Fruit fly (Drosophila melanogaster) whole organism, pupa: ENCODE data around the gene CG15025.

ENCODE experiments used
- CG10348 ChIP-seq: fragments of 200-800 bp; sonication (Bioruptor generic); IDR thresholded peaks from 2 replicates; pipeline ENCODE4 v1.3.6; 2022; ENCODE audit warnings: missing biosample characterization, missing genetic modification characterization
- CG17806 ChIP-seq: fragments of 200-800 bp; sonication (Bioruptor generic); optimal IDR thresholded peaks from 2 replicates; lab custom pipeline; 2018; ENCODE audit warnings: missing biosample characterization, mild to moderate bottlenecking, missing genetic modification characterization, moderate library complexity
- CG9948 ChIP-seq: fragments of 200-800 bp; sonication (Bioruptor generic); optimal IDR thresholded peaks from 2 replicates; lab custom pipeline; 2018; ENCODE audit warnings: missing biosample characterization, mild to moderate bottlenecking, missing genetic modification characterization, moderate library complexity
- rn ChIP-seq: fragments of 200-800 bp; sonication (Bioruptor generic); IDR thresholded peaks from 2 replicates; pipeline ENCODE4 v1.3.6; 2022; ENCODE audit warnings: missing biosample characterization, missing genetic modification characterization

DNA sequence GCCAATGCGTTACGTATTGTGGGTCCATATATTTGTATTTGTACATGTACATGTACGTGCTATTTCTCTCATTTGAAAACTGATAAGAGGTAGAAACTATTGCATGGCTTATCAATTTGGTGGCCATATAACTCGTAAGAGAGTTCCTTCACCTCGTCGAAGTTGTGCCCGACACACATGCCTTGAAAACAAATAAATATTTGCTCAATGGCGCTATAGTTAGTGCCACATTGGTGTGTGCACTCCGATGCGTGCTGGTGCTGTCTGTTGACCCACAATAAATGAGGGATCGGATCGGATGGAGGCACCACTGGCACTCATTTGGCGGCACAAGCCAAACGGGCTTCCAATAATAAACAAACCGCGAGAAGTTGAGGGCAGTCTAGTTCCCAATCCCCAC lies 18.7 kb downstream of the CG15025 start:
- TF ChIP-seq CG9948 (tag; lab: Kevin White, UChicago) (no peak), CG10348 (GFP tag; lab: Robert Waterston, UW) (no peak), CG17806 (tag; lab: Kevin White, UChicago) (no peak), rn (GFP tag; lab: Robert Waterston, UW) (no peak)
